Fruit fly (Drosophila melanogaster): Measurements from ENCODE around the gene CG8004.

Gene CG8004

dm6 chr3L:19922833-19923745, 5.2 kb downstream of the CG8004 start, which contains the start of gene Pfdn6 (continued):
- peak; percentile 99 for TF ChIP-seq CG10267 (tag; optimal IDR thresholded peaks at IDR 0.05)
- TF ChIP-seq CG10321 (GFP tag; IDR thresholded peaks at IDR 0.05), result no peak
- TF ChIP-seq Mrtf (GFP tag; IDR thresholded peaks at IDR 0.05), result peak; percentile 75; the same call in 2 of the 3 replicates
- TF ChIP-seq shn (GFP tag; optimal IDR thresholded peaks at IDR 0.05), result peak; percentile 88
- TF ChIP-seq cato (GFP tag; optimal IDR thresholded peaks at IDR 0.05; ENCODE audit: borderline replicate concordance), result peak; percentile 53
- TF ChIP-seq CG6654 (GFP tag; optimal IDR thresholded peaks at IDR 0.05), result no peak
- TF ChIP-seq CG6813 (GFP tag; optimal IDR thresholded peaks at IDR 0.05), result no peak
- no peak for TF ChIP-seq CG11723 (GFP tag; optimal IDR thresholded peaks at IDR 0.05)
- TF ChIP-seq CG9932 (GFP tag; IDR thresholded peaks at IDR 0.05), result peak; percentile 82
- TF ChIP-seq ash1 (GFP tag; optimal IDR thresholded peaks at IDR 0.05), result no peak
- TF ChIP-seq ATbp (GFP tag; optimal IDR thresholded peaks at IDR 0.05), result no peak
- 0 out of 3 replicates have a peak, but pooled peaks have one; percentile 64 for TF ChIP-seq mld (GFP tag; IDR thresholded peaks at IDR 0.05; ENCODE audit: partially characterized antibody)
- peak; percentile 89 for TF ChIP-seq CG9876 (GFP tag; optimal IDR thresholded peaks at IDR 0.05)
- TF ChIP-seq Usf (GFP tag; optimal IDR thresholded peaks at IDR 0.05), result peak; percentile 17
- TF ChIP-seq CG17186 (GFP tag; optimal IDR thresholded peaks at IDR 0.05), result peak; percentile 60
- TF ChIP-seq CG32767 (GFP tag; IDR thresholded peaks at IDR 0.05), result peak; percentile 68
- TF ChIP-seq Doc3 (GFP tag; IDR thresholded peaks at IDR 0.05; ENCODE audit: partially characterized antibody), result 0 out of 3 replicates have a peak, but pooled peaks have one; percentile 36
- peak; percentile 51; the same call in 1 of the 2 replicates for TF ChIP-seq NFAT (GFP tag; IDR thresholded peaks at IDR 0.05)
- peak; percentile 71 for TF ChIP-seq Opbp (GFP tag; IDR thresholded peaks at IDR 0.05; ENCODE audit: partially characterized antibody)
- TF ChIP-seq CG10959 (GFP tag; IDR thresholded peaks at IDR 0.05), result 0 out of 2 replicates have a peak, but pooled peaks have one; percentile 60
- TF ChIP-seq dan (GFP tag; IDR thresholded peaks at IDR 0.05), result no peak
- peak; percentile 65 for TF ChIP-seq CG1647 (GFP tag; optimal IDR thresholded peaks at IDR 0.05)
- no peak for TF ChIP-seq CG31365 (tag; optimal IDR thresholded peaks at IDR 0.05)
- TF ChIP-seq tio (GFP tag; optimal IDR thresholded peaks at IDR 0.05), result no peak
- TF ChIP-seq gfzf (GFP tag; optimal IDR thresholded peaks at IDR 0.05), result peak; percentile 81
- no peak for TF ChIP-seq CG12219 (GFP tag; optimal IDR thresholded peaks at IDR 0.05)
- TF ChIP-seq gce (GFP tag; IDR thresholded peaks at IDR 0.05), result no peak
- peak; percentile 61 for TF ChIP-seq Mad (GFP tag; optimal IDR thresholded peaks at IDR 0.05)
- TF ChIP-seq peb (GFP tag; IDR thresholded peaks at IDR 0.05), result no peak; the same call in 1 of the 2 replicates
- TF ChIP-seq HLHmδ (GFP tag; optimal IDR thresholded peaks at IDR 0.05), result no peak
- TF ChIP-seq wek (GFP tag; optimal IDR thresholded peaks at IDR 0.05), result no peak
- TF ChIP-seq lbe (GFP tag; optimal IDR thresholded peaks at IDR 0.05), result peak; percentile 70
- peak; percentile 66 for TF ChIP-seq CG3281 (GFP tag; optimal IDR thresholded peaks at IDR 0.05)
- TF ChIP-seq CG7357 (GFP tag; IDR thresholded peaks at IDR 0.05), result peak; percentile 78
- peak; percentile 90 to 98 for TF ChIP-seq crp (GFP tag; optimal IDR thresholded peaks at IDR 0.05)
- TF ChIP-seq toy (GFP tag; IDR thresholded peaks at IDR 0.05), result no peak
- TF ChIP-seq HmgZ (tag; optimal IDR thresholded peaks at IDR 0.05), result peak; percentile 55
- TF ChIP-seq CG17361 (GFP tag; IDR thresholded peaks at IDR 0.05), result peak; percentile 84; the same call in 2 of the 3 replicates
- no peak for TF ChIP-seq nau (GFP tag; optimal IDR thresholded peaks at IDR 0.05)
- peak; percentile 64 for TF ChIP-seq CG16813 (GFP tag; IDR thresholded peaks at IDR 0.05; ENCODE audit: partially characterized antibody)
- TF ChIP-seq dimm (GFP tag; IDR thresholded peaks at IDR 0.05), result no peak
- TF ChIP-seq Abd-B (GFP tag; optimal IDR thresholded peaks at IDR 0.05), result peak; percentile 82
- TF ChIP-seq Atf3 (GFP tag; optimal IDR thresholded peaks at IDR 0.05), result peak; percentile 42
- peak; percentile 93 for TF ChIP-seq HLH54F (GFP tag; optimal IDR thresholded peaks at IDR 0.05)
- peak; percentile 72 for TF ChIP-seq CG12104 (GFP tag; optimal IDR thresholded peaks at IDR 0.05)
- TF ChIP-seq crc (GFP tag; optimal IDR thresholded peaks at IDR 0.05), result no peak
- peak; percentile 40 for TF ChIP-seq CG15514 (GFP tag; optimal IDR thresholded peaks at IDR 0.05)
